Fruit fly (Drosophila melanogaster) whole organism, embryonic: Measurements from ENCODE around the gene CG1998.

Experiments used
- Aef1 ChIP-seq: fragments of 200-800 bp; sonication (Bioruptor generic); IDR thresholded peaks from 3 replicates; pipeline ENCODE4 v1.3.6; 2022; ENCODE audit warnings: missing biosample characterization, missing genetic modification characterization
- C15 ChIP-seq: fragments of 200-800 bp; sonication (Bioruptor generic); IDR thresholded peaks from 3 replicates; pipeline ENCODE4 v1.3.6; 2022; ENCODE audit warnings: missing biosample characterization, missing genetic modification characterization
- CG10274 ChIP-seq: fragments of 200-800 bp; sonication (Bioruptor generic); optimal IDR thresholded peaks from 3 replicates; lab custom pipeline; 2017; ENCODE audit warnings: missing biosample characterization, mild to moderate bottlenecking, missing genetic modification characterization
- CG10366 ChIP-seq: fragments of 200-800 bp; sonication (Bioruptor generic); IDR thresholded peaks from 2 replicates; pipeline ENCODE4 v1.3.6; 2022; ENCODE audit warnings: missing biosample characterization, missing genetic modification characterization
- CG10959 ChIP-seq: fragments of 200-800 bp; sonication (Bioruptor generic); IDR thresholded peaks from 2 replicates; pipeline ENCODE4 v1.3.6; 2022; ENCODE audit warnings: missing biosample characterization, missing genetic modification characterization
- CG11504 ChIP-seq: fragments of 200-800 bp; sonication (Bioruptor generic); optimal IDR thresholded peaks from 3 replicates; lab custom pipeline; 2019; ENCODE audit warnings: missing biosample characterization, mild to moderate bottlenecking, missing genetic modification characterization, moderate library complexity
- CG11696 ChIP-seq: fragments of 200-800 bp; sonication (Bioruptor generic); IDR thresholded peaks from 2 replicates; pipeline ENCODE4 v1.3.6; 2022; ENCODE audit warnings: missing biosample characterization, missing genetic modification characterization
- CG12104 ChIP-seq: fragments of 200-800 bp; sonication (Bioruptor generic); optimal IDR thresholded peaks from 3 replicates; lab custom pipeline; 2016; ENCODE audit warnings: missing biosample characterization, missing genetic modification characterization
- CG12155 ChIP-seq: fragments of 200-800 bp; sonication (Bioruptor generic); optimal IDR thresholded peaks from 3 replicates; lab custom pipeline; 2016; ENCODE audit warnings: missing biosample characterization, missing genetic modification characterization
- CG12219 ChIP-seq: fragments of 200-800 bp; sonication (Bioruptor generic); optimal IDR thresholded peaks from 3 replicates; lab custom pipeline; 2018; ENCODE audit warnings: missing biosample characterization, mild to moderate bottlenecking, missing genetic modification characterization
- CG13624 ChIP-seq: fragments of 200-800 bp; sonication (Bioruptor generic); optimal IDR thresholded peaks from 2 replicates; lab custom pipeline; 2016; ENCODE audit warnings: missing biosample characterization, missing genetic modification characterization
- CG1529 ChIP-seq: fragments of 200-800 bp; sonication (Bioruptor generic); optimal IDR thresholded peaks from 3 replicates; lab custom pipeline; 2018; ENCODE audit warnings: missing biosample characterization, missing genetic modification characterization
- CG17612 ChIP-seq: fragments of 200-800 bp; sonication (Bioruptor generic); IDR thresholded peaks from 2 replicates; pipeline ENCODE4 v1.3.6; 2022; ENCODE audit warnings: missing biosample characterization, missing genetic modification characterization
- CG18619 ChIP-seq: fragments of 200-800 bp; sonication (Bioruptor generic); optimal IDR thresholded peaks from 3 replicates; lab custom pipeline; 2017; ENCODE audit warnings: missing biosample characterization, mild to moderate bottlenecking, missing genetic modification characterization
- CG2199 ChIP-seq: fragments of 200-800 bp; sonication (Bioruptor generic); IDR thresholded peaks from 3 replicates; pipeline ENCODE4 v1.3.6; 2022; ENCODE audit warnings: missing biosample characterization, missing genetic modification characterization
- CG2889 ChIP-seq: fragments of 200-800 bp; sonication (Bioruptor generic); IDR thresholded peaks from 3 replicates; pipeline ENCODE4 v1.3.6; 2022; ENCODE audit warnings: missing biosample characterization, missing genetic modification characterization
- CG31224 ChIP-seq: fragments of 200-800 bp; sonication (Bioruptor generic); IDR thresholded peaks from 2 replicates; pipeline ENCODE4 v1.3.6; 2022; ENCODE audit warnings: missing biosample characterization, missing genetic modification characterization
- CG33557 ChIP-seq: fragments of 200-800 bp; sonication (Bioruptor generic); optimal IDR thresholded peaks from 2 replicates; lab custom pipeline; 2019; ENCODE audit warnings: missing biosample characterization, mild to moderate bottlenecking, missing genetic modification characterization, moderate library complexity
- CG3407 ChIP-seq: fragments of 200-800 bp; sonication (Bioruptor generic); optimal IDR thresholded peaks from 2 replicates; lab custom pipeline; 2018; ENCODE audit warnings: missing biosample characterization, mild to moderate bottlenecking, missing genetic modification characterization
- CG3838 ChIP-seq: fragments of 200-800 bp; sonication (Bioruptor generic); optimal IDR thresholded peaks from 3 replicates; lab custom pipeline; 2016; ENCODE audit warnings: missing biosample characterization, missing genetic modification characterization
- CG3847 ChIP-seq: fragments of 200-800 bp; sonication (Bioruptor generic); IDR thresholded peaks from 2 replicates; pipeline ENCODE4 v1.3.6; 2022; ENCODE audit warnings: missing biosample characterization, missing genetic modification characterization
- CG42726 ChIP-seq: fragments of 200-800 bp; sonication (Bioruptor generic); IDR thresholded peaks from 2 replicates; pipeline ENCODE4 v1.3.6; 2022; ENCODE audit warnings: missing biosample characterization, missing genetic modification characterization; ENCODE audit not compliant: partially characterized antibody
- CG4707 ChIP-seq: fragments of 200-800 bp; sonication (Bioruptor generic); optimal IDR thresholded peaks from 2 replicates; lab custom pipeline; 2018; ENCODE audit warnings: missing biosample characterization, mild to moderate bottlenecking, missing genetic modification characterization, moderate library complexity
- CG5953 ChIP-seq: fragments of 200-800 bp; sonication (Bioruptor generic); IDR thresholded peaks from 2 replicates; pipeline ENCODE4 v1.3.6; 2022; ENCODE audit warnings: missing biosample characterization, missing genetic modification characterization
- CG6272 ChIP-seq: fragments of 200-800 bp; sonication (Bioruptor generic); IDR thresholded peaks from 2 replicates; pipeline ENCODE4 v1.3.6; 2022; ENCODE audit warnings: missing biosample characterization, missing genetic modification characterization
- CG7271 ChIP-seq: fragments of 200-800 bp; sonication (Bioruptor generic); optimal IDR thresholded peaks from 2 replicates; lab custom pipeline; 2018; ENCODE audit warnings: missing biosample characterization, mild to moderate bottlenecking, missing genetic modification characterization, moderate library complexity
- CG8290 ChIP-seq, 3 experiments: fragments of 200-800 bp; sonication (Bioruptor generic); optimal IDR thresholded peaks; 2 replicates each; lab custom pipeline; 2016 to 2019; ENCODE audit warnings: missing biosample characterization in 3 of 3, missing genetic modification characterization in 3 of 3, mild to moderate bottlenecking in 2 of 3, moderate library complexity in 1 of 3
- CHES-1-like ChIP-seq: fragments of 200-800 bp; sonication (Bioruptor generic); optimal IDR thresholded peaks from 2 replicates; lab custom pipeline; 2016; ENCODE audit warnings: missing biosample characterization, missing genetic modification characterization
- Dp ChIP-seq: fragments of 200-800 bp; sonication (Bioruptor generic); optimal IDR thresholded peaks from 2 replicates; lab custom pipeline; 2018; ENCODE audit warnings: missing biosample characterization, mild to moderate bottlenecking, missing genetic modification characterization, moderate library complexity
- Dref ChIP-seq: fragments of 200-800 bp; sonication (Bioruptor generic); IDR thresholded peaks from 2 replicates; pipeline ENCODE4 v1.3.6; 2022; ENCODE audit warnings: missing biosample characterization, missing genetic modification characterization
- NFAT ChIP-seq: fragments of 200-800 bp; sonication (Bioruptor generic); IDR thresholded peaks from 2 replicates; pipeline ENCODE4 v1.3.6; 2022; ENCODE audit warnings: missing biosample characterization, missing genetic modification characterization
- Oli ChIP-seq: fragments of 200-800 bp; sonication (Bioruptor generic); optimal IDR thresholded peaks from 2 replicates; lab custom pipeline; 2018; ENCODE audit warnings: missing biosample characterization, mild to moderate bottlenecking, missing genetic modification characterization, moderate library complexity
- PHDP ChIP-seq: fragments of 200-800 bp; sonication (Bioruptor generic); optimal IDR thresholded peaks from 3 replicates; lab custom pipeline; 2018; ENCODE audit warnings: missing biosample characterization, mild to moderate bottlenecking, missing genetic modification characterization, moderate library complexity
- Ptx1 ChIP-seq: fragments of 200-800 bp; sonication (Bioruptor generic); IDR thresholded peaks from 2 replicates; pipeline ENCODE4 v1.3.6; 2022; ENCODE audit warnings: missing biosample characterization, missing genetic modification characterization
- Rfx ChIP-seq: fragments of 200-800 bp; sonication (Bioruptor generic); IDR thresholded peaks from 2 replicates; pipeline ENCODE4 v1.3.6; 2022; ENCODE audit warnings: missing biosample characterization, missing genetic modification characterization
- amos ChIP-seq: fragments of 200-800 bp; sonication (Bioruptor generic); IDR thresholded peaks from 2 replicates; pipeline ENCODE4 v1.3.6; 2022; ENCODE audit warnings: missing biosample characterization, missing genetic modification characterization; ENCODE audit not compliant: partially characterized antibody
- ara ChIP-seq: fragments of 200-800 bp; sonication (Bioruptor generic); IDR thresholded peaks from 2 replicates; pipeline ENCODE4 v1.3.6; 2022; ENCODE audit warnings: missing biosample characterization, missing genetic modification characterization
- ato ChIP-seq: fragments of 200-800 bp; sonication (Bioruptor generic); IDR thresholded peaks from 2 replicates; pipeline ENCODE4 v1.3.6; 2022; ENCODE audit warnings: missing biosample characterization, missing genetic modification characterization; ENCODE audit not compliant: partially characterized antibody
- bab2 ChIP-seq: fragments of 200-800 bp; sonication (Bioruptor generic); optimal IDR thresholded peaks from 2 replicates; lab custom pipeline; 2016; ENCODE audit warnings: missing biosample characterization, missing genetic modification characterization
- chinmo ChIP-seq: fragments of 200-800 bp; sonication (Bioruptor generic); IDR thresholded peaks from 4 replicates; pipeline ENCODE4 v1.3.6; 2022; ENCODE audit warnings: missing biosample characterization, missing genetic modification characterization; ENCODE audit not compliant: partially characterized antibody
- gcm ChIP-seq: fragments of 200-800 bp; sonication (Bioruptor generic); optimal IDR thresholded peaks from 2 replicates; lab custom pipeline; 2019; ENCODE audit warnings: missing biosample characterization, mild to moderate bottlenecking, missing genetic modification characterization, moderate library complexity
- gcm2 ChIP-seq: fragments of 200-800 bp; sonication (Bioruptor generic); optimal IDR thresholded peaks from 2 replicates; lab custom pipeline; 2016; ENCODE audit warnings: missing biosample characterization, missing genetic modification characterization
- lilli ChIP-seq: fragments of 200-800 bp; sonication (Bioruptor generic); optimal IDR thresholded peaks from 3 replicates; lab custom pipeline; 2016; ENCODE audit warnings: missing biosample characterization, missing genetic modification characterization
- nerfin-2 ChIP-seq: fragments of 200-800 bp; sonication (Bioruptor generic); IDR thresholded peaks from 2 replicates; pipeline ENCODE4 v1.3.6; 2022; ENCODE audit warnings: missing biosample characterization, missing genetic modification characterization; ENCODE audit not compliant: partially characterized antibody
- onecut ChIP-seq: fragments of 200-800 bp; sonication (Bioruptor generic); IDR thresholded peaks from 2 replicates; pipeline ENCODE4 v1.3.6; 2022; ENCODE audit warnings: missing biosample characterization, missing genetic modification characterization
- prd ChIP-seq, 3 experiments: fragments of >200 bp in 2 of 3; fragments of 200-800 bp in 1 of 3; sonication (Bioruptor generic) in 1 of 3; optimal IDR thresholded peaks in 2 of 3; IDR thresholded peaks in 1 of 3; 2 replicates in 2 of 3; 3 replicates in 1 of 3; pipeline versions ENCODE4 v1.3.6 to Lab custom; 2017 to 2022; ENCODE audit warnings: missing biosample characterization in 1 of 3, missing genetic modification characterization in 1 of 3
- sr ChIP-seq: fragments of 200-800 bp; sonication (Bioruptor generic); IDR thresholded peaks from 3 replicates; pipeline ENCODE4 v1.3.6; 2022; ENCODE audit warnings: missing biosample characterization, missing genetic modification characterization
- toy ChIP-seq: fragments of 200-800 bp; sonication (Bioruptor generic); IDR thresholded peaks from 2 replicates; pipeline ENCODE4 v1.3.6; 2022; ENCODE audit warnings: missing biosample characterization, missing genetic modification characterization
- unc-4 ChIP-seq: fragments of 200-800 bp; sonication (Bioruptor generic); IDR thresholded peaks from 2 replicates; pipeline ENCODE4 v1.3.6; 2022; ENCODE audit warnings: missing biosample characterization, missing genetic modification characterization; ENCODE audit not compliant: partially characterized antibody

The CG1998 gene

DNA sequence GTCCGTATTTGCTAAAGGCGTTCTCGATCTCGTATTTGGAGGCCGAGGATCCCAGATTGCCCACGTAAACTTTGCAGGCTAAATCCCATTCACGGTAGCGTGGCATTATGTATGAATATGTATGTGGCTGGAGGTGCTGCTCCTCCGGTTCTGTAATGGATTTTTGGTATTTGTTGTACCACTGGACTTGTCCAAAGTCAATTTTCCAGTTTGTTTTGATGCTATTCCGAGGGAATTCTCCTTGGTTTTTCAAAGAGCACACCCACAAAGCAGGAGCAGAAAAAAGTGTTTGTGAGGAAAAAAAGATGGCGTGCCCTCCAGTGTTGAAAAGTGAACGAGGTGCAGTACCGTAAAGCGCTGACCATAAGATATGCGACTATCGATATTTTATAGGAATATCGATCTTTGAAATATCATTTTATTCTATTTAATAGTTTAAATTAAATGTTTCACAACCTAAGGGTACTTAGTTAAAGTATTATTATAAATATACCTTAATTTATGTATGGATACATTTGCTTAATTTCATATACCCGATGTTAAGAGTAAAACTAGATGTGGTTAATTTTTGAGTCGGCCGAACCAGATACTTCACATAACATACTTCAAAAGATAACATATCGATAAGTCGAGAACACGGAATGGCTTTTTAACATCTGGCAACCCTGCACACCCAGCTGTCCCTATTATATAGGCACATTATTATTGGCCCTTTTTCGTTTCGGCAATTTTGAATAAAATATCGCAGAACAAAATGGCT lies 28.1 kb downstream of the CG1998 start, which contains the start of the genes Rbp1-like and Tim9a (continued):
- no peak for TF ChIP-seq CG2889 (GFP tag; lab: Robert Waterston, UW)
- no peak for TF ChIP-seq NFAT (GFP tag; lab: Robert Waterston, UW)
- no peak for TF ChIP-seq CG1529 (GFP tag; lab: Kevin White, UChicago)
- peak; percentile 17 for TF ChIP-seq CG33557 (GFP tag; lab: Kevin White, UChicago)
- TF ChIP-seq CG11504, result no peak
- TF ChIP-seq CG13624 (GFP tag; lab: Kevin White, UChicago), result no peak
- TF ChIP-seq CG12219 (GFP tag; lab: Kevin White, UChicago), result no peak
- peak; percentile 54 for TF ChIP-seq CG12155
- TF ChIP-seq gcm2 (GFP tag; lab: Kevin White, UChicago), result no peak
- peak; percentile 76 for TF ChIP-seq unc-4 (GFP tag; lab: Robert Waterston, UW)
- peak; percentile 47 for TF ChIP-seq Dp (GFP tag; lab: Kevin White, UChicago)
- TF ChIP-seq CG42726 (GFP tag; lab: Robert Waterston, UW), result no peak; the same call in 1 of the 2 replicates
- peak; percentile 82 for TF ChIP-seq CG8290 (GFP tag; optimal IDR thresholded peaks at IDR 0.05; lab: Kevin White, UChicago)
- peak in 1 of 2 experiments; percentile 43 for TF ChIP-seq CG8290 (tag; optimal IDR thresholded peaks at IDR 0.05; lab: Kevin White, UChicago)
- no peak for TF ChIP-seq CG17612 (GFP tag; lab: Robert Waterston, UW)
- no peak for TF ChIP-seq gcm (GFP tag; lab: Kevin White, UChicago)
- TF ChIP-seq CG10366 (GFP tag; lab: Robert Waterston, UW), result no peak
- TF ChIP-seq CG11696 (GFP tag; lab: Robert Waterston, UW), result no peak
- peak; percentile 10; the same call in 1 of the 2 replicates for TF ChIP-seq ato (GFP tag; lab: Robert Waterston, UW)
- TF ChIP-seq CG2199 (GFP tag; lab: Robert Waterston, UW), result no peak
- no peak for TF ChIP-seq CG5953
- TF ChIP-seq Rfx, result peak; percentile 56
- 0 out of 2 replicates have a peak, but pooled peaks have one; percentile 8 for TF ChIP-seq Ptx1 (GFP tag; lab: Robert Waterston, UW)
- TF ChIP-seq PHDP (tag; lab: Kevin White, UChicago), result peak; percentile 3
- no peak for TF ChIP-seq CG10274
- peak; percentile 67 for TF ChIP-seq Dref (GFP tag; lab: Robert Waterston, UW)
- peak; percentile 61 for TF ChIP-seq amos (GFP tag; lab: Robert Waterston, UW)
- TF ChIP-seq CHES-1-like, result no peak
- no peak for TF ChIP-seq Oli (tag; lab: Kevin White, UChicago)
- TF ChIP-seq Aef1 (GFP tag; lab: Robert Waterston, UW), result no peak
- TF ChIP-seq CG12104 (GFP tag; lab: Kevin White, UChicago), result peak; percentile 28
- TF ChIP-seq CG10959 (GFP tag; lab: Robert Waterston, UW), result no peak
- no peak for TF ChIP-seq C15 (GFP tag; lab: Robert Waterston, UW)
- TF ChIP-seq sr (GFP tag; lab: Robert Waterston, UW), result no peak
- no peak for TF ChIP-seq CG4707
- TF ChIP-seq CG7271 (tag; lab: Kevin White, UChicago), result peak; percentile 36
- no peak for TF ChIP-seq ara (GFP tag; lab: Robert Waterston, UW)
- peak; percentile 56; the same call in 1 of the 2 replicates for TF ChIP-seq nerfin-2 (GFP tag; lab: Robert Waterston, UW)
- TF ChIP-seq bab2, result no peak
- TF ChIP-seq CG3847 (GFP tag; lab: Robert Waterston, UW), result peak; percentile 55
- TF ChIP-seq lilli (GFP tag; lab: Kevin White, UChicago), result peak; percentile 11
- TF ChIP-seq CG6272, result no peak
- TF ChIP-seq CG31224 (GFP tag; lab: Robert Waterston, UW), result no peak
- TF ChIP-seq chinmo (GFP tag; lab: Robert Waterston, UW), result no peak
- no peak for TF ChIP-seq CG3838 (GFP tag; lab: Kevin White, UChicago)
- TF ChIP-seq prd (optimal IDR thresholded peaks at IDR 0.05; lab: Kevin White, UChicago), result no peak
- 0 out of 3 replicates have a peak, but pooled peaks have one; percentile 30 for TF ChIP-seq prd (GFP tag; IDR thresholded peaks at IDR 0.05; lab: Robert Waterston, UW)
- TF ChIP-seq CG18619 (GFP tag; lab: Kevin White, UChicago), result no peak
- TF ChIP-seq toy (GFP tag; lab: Robert Waterston, UW), result no peak
- TF ChIP-seq CG3407 (GFP tag; lab: Kevin White, UChicago), result no peak
- TF ChIP-seq onecut (GFP tag; lab: Robert Waterston, UW), result no peak
